Worm (Caenorhabditis elegans) whole organism, L4 larva: ENCODE measurements around the gene plc-4.

ENCODE experiments used
- D1046.2 ChIP-seq: fragments of 200-800 bp; sonication (Bioruptor generic); IDR thresholded peaks from 2 replicates; pipeline ENCODE4 v1.3.6; 2022; ENCODE audit warnings: missing genetic modification characterization, missing compliant biosample characterization
- F26F4.8 ChIP-seq: fragments of 200-800 bp; sonication (Bioruptor generic); conservative IDR thresholded peaks from 2 replicates; pipeline ENCODE4 v1.3.6; 2022; ENCODE audit warnings: missing genetic modification characterization, missing compliant biosample characterization
- F37D6.2 ChIP-seq: sonication (generic microtip); optimal IDR thresholded peaks from 2 replicates; lab custom pipeline; 2016; ENCODE audit warnings: mild to moderate bottlenecking, missing genetic modification characterization, missing compliant biosample characterization
- F44E2.7 ChIP-seq: fragments of 200-800 bp; sonication (Bioruptor generic); IDR thresholded peaks from 2 replicates; pipeline ENCODE4 v2.1.2; 2022; ENCODE audit warnings: missing genetic modification characterization, missing compliant biosample characterization
- T26A8.4 ChIP-seq: fragments of 200-800 bp; sonication (Bioruptor generic); IDR thresholded peaks from 2 replicates; pipeline ENCODE4 v1.3.6; 2022; ENCODE audit warnings: missing genetic modification characterization, missing compliant biosample characterization
- Y48G9A.11 ChIP-seq: fragments of 200-800 bp; sonication (Bioruptor generic); IDR thresholded peaks from 2 replicates; pipeline ENCODE4 v1.3.6; 2022; ENCODE audit warnings: missing genetic modification reagents, missing genetic modification characterization, missing compliant biosample characterization
- Y75B8A.6 ChIP-seq: fragments of 200-800 bp; sonication (Bioruptor generic); IDR thresholded peaks from 2 replicates; pipeline ENCODE4 v1.3.6; 2022; ENCODE audit warnings: missing genetic modification reagents, missing genetic modification characterization, missing compliant biosample characterization
- ZK546.5 ChIP-seq, 2 experiments: sonication (generic microtip); optimal IDR thresholded peaks; 2 replicates each; lab custom pipeline; 2017; ENCODE audit warnings: missing biosample characterization in 2 of 2, missing genetic modification characterization in 2 of 2
- ama-1 ChIP-seq: fragments of 150-350 bp; optimal IDR thresholded peaks from 2 replicates; lab custom pipeline; 2014; ENCODE audit warnings: inconsistent platforms, mixed read lengths
- arid-1 ChIP-seq: fragments of 200-800 bp; sonication (Bioruptor generic); conservative IDR thresholded peaks from 2 replicates; pipeline ENCODE4 v1.3.6; 2022; ENCODE audit warnings: missing genetic modification reagents, missing genetic modification characterization, missing compliant biosample characterization
- attf-4 ChIP-seq: sonication (generic microtip); optimal IDR thresholded peaks from 3 replicates; lab custom pipeline; 2017; ENCODE audit warnings: missing biosample characterization, missing genetic modification characterization
- ceh-20 ChIP-seq: fragments of 200-800 bp; sonication (Bioruptor generic); IDR thresholded peaks from 2 replicates; pipeline ENCODE4 v1.3.6; 2022; ENCODE audit warnings: missing genetic modification reagents, missing genetic modification characterization, missing compliant biosample characterization
- ceh-28 ChIP-seq: fragments of 150-350 bp; optimal IDR thresholded peaks from 2 replicates; lab custom pipeline; 2014; ENCODE audit warnings: missing biosample characterization, missing genetic modification reagents, missing genetic modification characterization
- ceh-32 ChIP-seq: sonication (generic microtip); optimal IDR thresholded peaks from 2 replicates; lab custom pipeline; 2016; ENCODE audit warnings: mild to moderate bottlenecking, missing genetic modification characterization, missing compliant biosample characterization; ENCODE audit not compliant: poor library complexity
- cey-2 ChIP-seq: sonication (generic microtip); optimal IDR thresholded peaks from 3 replicates; lab custom pipeline; 2017; ENCODE audit warnings: missing genetic modification characterization, mild to moderate bottlenecking, missing compliant biosample characterization, antibody characterized with exemption, borderline replicate concordance; ENCODE audit not compliant: insufficient read depth
- daf-8 ChIP-seq: fragments of 200-800 bp; sonication (Bioruptor generic); IDR thresholded peaks from 2 replicates; pipeline ENCODE4 v1.3.6; 2022; ENCODE audit warnings: missing genetic modification characterization, missing compliant biosample characterization
- dmd-6 ChIP-seq: fragments of 200-800 bp; sonication (Bioruptor generic); IDR thresholded peaks from 2 replicates; pipeline ENCODE4 v1.3.6; 2022; ENCODE audit warnings: missing genetic modification reagents, missing genetic modification characterization, missing compliant biosample characterization
- dmd-8 ChIP-seq: fragments of 200-800 bp; sonication (Bioruptor generic); IDR thresholded peaks from 2 replicates; pipeline ENCODE4 v1.3.6; 2022; ENCODE audit warnings: missing genetic modification characterization, missing compliant biosample characterization
- dmd-9 ChIP-seq: fragments of 200-800 bp; sonication (Bioruptor generic); IDR thresholded peaks from 2 replicates; pipeline ENCODE4 v1.3.6; 2022; ENCODE audit warnings: missing genetic modification reagents, missing genetic modification characterization, missing compliant biosample characterization
- dpl-1 ChIP-seq: fragments of 150-350 bp; optimal IDR thresholded peaks from 2 replicates; lab custom pipeline; 2014; ENCODE audit warnings: missing biosample characterization, missing genetic modification reagents, missing genetic modification characterization
- duxl-1 ChIP-seq: sonication (generic microtip); optimal IDR thresholded peaks from 2 replicates; lab custom pipeline; 2016; ENCODE audit warnings: mild to moderate bottlenecking, missing genetic modification characterization, moderate library complexity, missing compliant biosample characterization; ENCODE audit not compliant: poor library complexity
- egl-27 ChIP-seq: sonication (generic microtip); optimal IDR thresholded peaks from 3 replicates; lab custom pipeline; 2017; ENCODE audit warnings: missing biosample characterization, missing genetic modification reagents, missing genetic modification characterization
- egl-43 ChIP-seq: fragments of 200-800 bp; sonication (Bioruptor generic); IDR thresholded peaks from 2 replicates; pipeline ENCODE4 v1.3.6; 2022; ENCODE audit warnings: missing genetic modification reagents, missing genetic modification characterization, missing compliant biosample characterization
- hlh-11 ChIP-seq: fragments of 200-800 bp; sonication (Bioruptor generic); optimal IDR thresholded peaks from 2 replicates; lab custom pipeline; 2018; ENCODE audit warnings: mild to moderate bottlenecking, missing genetic modification characterization, missing compliant biosample characterization
- jun-1 ChIP-seq: fragments of 150-350 bp; optimal IDR thresholded peaks from 2 replicates; lab custom pipeline; 2014; ENCODE audit warnings: missing biosample characterization, missing genetic modification reagents, missing genetic modification characterization
- lim-7 ChIP-seq: fragments of 200-800 bp; sonication (Bioruptor generic); IDR thresholded peaks from 2 replicates; pipeline ENCODE4 v1.3.6; 2022; ENCODE audit warnings: missing genetic modification characterization, missing compliant biosample characterization
- lin-29 ChIP-seq: fragments of 200-800 bp; sonication (Bioruptor generic); IDR thresholded peaks from 2 replicates; pipeline ENCODE4 v1.3.6; 2022; ENCODE audit warnings: missing genetic modification reagents, missing genetic modification characterization, missing compliant biosample characterization
- lin-38 ChIP-seq: fragments of 200-800 bp; sonication (Bioruptor generic); IDR thresholded peaks from 2 replicates; pipeline ENCODE4 v1.3.6; 2022; ENCODE audit warnings: missing genetic modification reagents, missing genetic modification characterization, missing compliant biosample characterization
- lin-39 ChIP-seq: fragments of 150-350 bp; optimal IDR thresholded peaks from 2 replicates; lab custom pipeline; 2014; ENCODE audit warnings: missing biosample characterization, missing genetic modification reagents, missing genetic modification characterization
- lsy-2 ChIP-seq, 2 experiments: fragments of 150-350 bp in 1 of 2; sonication (generic microtip) in 1 of 2; optimal IDR thresholded peaks; 2 replicates each; lab custom pipeline; 2014 to 2017; ENCODE audit warnings: missing biosample characterization in 2 of 2, missing genetic modification characterization in 2 of 2
- madf-5 ChIP-seq, 2 experiments: fragments of 200-800 bp; sonication (Bioruptor generic); IDR thresholded peaks; 2 replicates each; pipeline ENCODE4 v1.3.6; 2022; ENCODE audit warnings: missing compliant biosample characterization in 2 of 2, missing genetic modification characterization in 2 of 2
- mdl-1 ChIP-seq, 2 experiments: fragments of 150-350 bp in 1 of 2; sonication (generic microtip) in 1 of 2; optimal IDR thresholded peaks; 2 replicates each; lab custom pipeline; 2014 to 2017; ENCODE audit warnings: missing biosample characterization in 2 of 2, missing genetic modification characterization in 2 of 2
- mdt-29 ChIP-seq: fragments of 200-800 bp; sonication (Bioruptor generic); IDR thresholded peaks from 2 replicates; pipeline ENCODE4 v1.3.6; 2022; ENCODE audit warnings: missing genetic modification reagents, missing genetic modification characterization, missing compliant biosample characterization
- mxl-3 ChIP-seq: fragments of 200-800 bp; sonication (Bioruptor generic); optimal IDR thresholded peaks from 2 replicates; lab custom pipeline; 2018; ENCODE audit warnings: mild to moderate bottlenecking, missing genetic modification characterization, missing compliant biosample characterization
- nhr-237 ChIP-seq: sonication (generic microtip); optimal IDR thresholded peaks from 2 replicates; lab custom pipeline; 2017; ENCODE audit warnings: missing biosample characterization, missing genetic modification characterization
- nhr-25 ChIP-seq: sonication (generic microtip); optimal IDR thresholded peaks from 2 replicates; lab custom pipeline; 2017; ENCODE audit warnings: missing genetic modification characterization, mild to moderate bottlenecking, missing compliant biosample characterization, antibody characterized with exemption, moderate library complexity, borderline replicate concordance; ENCODE audit not compliant: insufficient read depth
- nhr-77 ChIP-seq: fragments of 150-350 bp; optimal IDR thresholded peaks from 2 replicates; lab custom pipeline; 2014; ENCODE audit warnings: missing biosample characterization, missing genetic modification characterization
- pha-4 ChIP-seq, 2 experiments: fragments of 150-350 bp in 1 of 2; fragments of 200-800 bp in 1 of 2; sonication (Bioruptor generic) in 1 of 2; IDR thresholded peaks in 1 of 2; optimal IDR thresholded peaks in 1 of 2; 2 replicates each; pipeline versions ENCODE4 v1.3.6 to Lab custom; 2014 to 2022; ENCODE audit warnings: missing genetic modification characterization in 2 of 2, missing genetic modification reagents in 2 of 2, missing biosample characterization in 1 of 2, missing compliant biosample characterization in 1 of 2
- php-3 ChIP-seq: fragments of 200-800 bp; sonication (Bioruptor generic); IDR thresholded peaks from 2 replicates; pipeline ENCODE4 v1.3.6; 2022; ENCODE audit warnings: missing genetic modification reagents, missing genetic modification characterization, missing compliant biosample characterization
- rbr-2 ChIP-seq: sonication (generic microtip); optimal IDR thresholded peaks from 2 replicates; lab custom pipeline; 2016; ENCODE audit warnings: missing genotype, missing genetic modification characterization, missing compliant biosample characterization
- skn-1 ChIP-seq: fragments of 150-350 bp; optimal IDR thresholded peaks from 2 replicates; lab custom pipeline; 2014; ENCODE audit warnings: missing biosample characterization, missing genetic modification characterization
- snpc-1.2 ChIP-seq: fragments of 200-800 bp; sonication (Bioruptor generic); IDR thresholded peaks from 2 replicates; pipeline ENCODE4 v1.3.6; 2022; ENCODE audit warnings: missing genetic modification reagents, missing genetic modification characterization, missing compliant biosample characterization
- snpc-4 ChIP-seq: fragments of 150-350 bp; optimal IDR thresholded peaks from 2 replicates; lab custom pipeline; 2014; ENCODE audit warnings: missing biosample characterization, missing genetic modification characterization
- tag-97 ChIP-seq: fragments of 200-800 bp; sonication (Bioruptor generic); IDR thresholded peaks from 2 replicates; pipeline ENCODE4 v1.3.6; 2022; ENCODE audit warnings: missing genetic modification characterization, missing compliant biosample characterization
- tra-1 ChIP-seq: fragments of 200-800 bp; sonication (Bioruptor generic); IDR thresholded peaks from 2 replicates; pipeline ENCODE4 v1.3.6; 2022; ENCODE audit warnings: missing genetic modification reagents, missing genetic modification characterization, missing compliant biosample characterization
- zfp-2 ChIP-seq: sonication (generic microtip); optimal IDR thresholded peaks from 2 replicates; lab custom pipeline; 2016; ENCODE audit warnings: mild to moderate bottlenecking, missing genetic modification characterization, missing compliant biosample characterization
- zfp-3 ChIP-seq: fragments of 200-800 bp; sonication (Bioruptor generic); conservative IDR thresholded peaks from 2 replicates; pipeline ENCODE4 v1.3.6; 2022; ENCODE audit warnings: missing genetic modification reagents, missing genetic modification characterization, missing compliant biosample characterization
- zip-11 ChIP-seq: fragments of 200-800 bp; sonication (Bioruptor generic); IDR thresholded peaks from 2 replicates; pipeline ENCODE4 v1.3.6; 2022; ENCODE audit warnings: missing genetic modification characterization, missing compliant biosample characterization
- ztf-7 ChIP-seq: fragments of 150-350 bp; optimal IDR thresholded peaks from 2 replicates; lab custom pipeline; 2014; ENCODE audit warnings: missing biosample characterization, missing genetic modification characterization

The plc-4 gene

ce11 chrIV:7486201-7486947 is 26.1 kb downstream of the plc-4 start, which contains the start of the genes his-61 and his-62 (continued):
- TF ChIP-seq skn-1 (tag; lab: Kevin White, UChicago) = no peak
- no peak for TF ChIP-seq snpc-4 (tag; lab: Kevin White, UChicago)
- TF ChIP-seq nhr-77 = peak; percentile 20
- TF ChIP-seq ceh-32 (tag; lab: Kevin White, UChicago) = no peak
- no peak for TF ChIP-seq mxl-3 (GFP tag; lab: Kevin White, UChicago)
- no peak for TF ChIP-seq egl-27 (tag; lab: Kevin White, UChicago)
- TF ChIP-seq ceh-28 (tag; lab: Kevin White, UChicago) = no peak
- no peak for TF ChIP-seq daf-8 (GFP tag; lab: Robert Waterston, UW)
- TF ChIP-seq snpc-1.2 = peak; percentile 68
- 0 out of 2 replicates have a peak, but pooled peaks have one; percentile 40 for TF ChIP-seq D1046.2 (GFP tag; lab: Robert Waterston, UW)
- TF ChIP-seq lin-39 (tag; lab: Kevin White, UChicago) = no peak
- no peak; the same call in 1 of the 2 replicates for TF ChIP-seq F44E2.7 (GFP tag; lab: Robert Waterston, UW)
- peak; percentile 52 for TF ChIP-seq duxl-1 (tag; lab: Kevin White, UChicago)
- TF ChIP-seq Y48G9A.11 (GFP tag; lab: Robert Waterston, UW) = no peak
- no peak for TF ChIP-seq mdt-29 (GFP tag; lab: Robert Waterston, UW)
- TF ChIP-seq zip-11 (GFP tag; lab: Robert Waterston, UW) = no peak
- TF ChIP-seq T26A8.4 (GFP tag; lab: Robert Waterston, UW) = peak; percentile 70
- no peak; the same call in 1 of the 2 replicates for TF ChIP-seq F26F4.8 (GFP tag; lab: Robert Waterston, UW)
- no peak for TF ChIP-seq zfp-3
- no peak for TF ChIP-seq nhr-237 (tag; lab: Kevin White, UChicago)
- no peak for TF ChIP-seq madf-5 (GFP tag; IDR thresholded peaks at IDR 0.05; lab: Robert Waterston, UW)
- peak; percentile 61 for TF ChIP-seq egl-43
- peak; percentile 76 for TF ChIP-seq lin-38 (GFP tag; lab: Robert Waterston, UW)
- peak in 1 of 2 experiments; percentile 79 for TF ChIP-seq lsy-2 (tag; optimal IDR thresholded peaks at IDR 0.05; lab: Kevin White, UChicago)
- TF ChIP-seq jun-1 (tag; lab: Kevin White, UChicago) = no peak
- no peak for TF ChIP-seq Y75B8A.6
- TF ChIP-seq dmd-6 = peak; percentile 79
- 0 out of 2 replicates have a peak, but pooled peaks have one; percentile 25 for TF ChIP-seq php-3
- peak; percentile 91 for TF ChIP-seq hlh-11
- TF ChIP-seq attf-4 (tag; lab: Kevin White, UChicago) = no peak
- no peak for TF ChIP-seq ztf-7 (tag; lab: Kevin White, UChicago)
- peak; percentile 42 for TF ChIP-seq dpl-1 (GFP tag; lab: Kevin White, UChicago)
- peak; percentile 4; the same call in 1 of the 2 replicates for TF ChIP-seq arid-1 (GFP tag; lab: Robert Waterston, UW)
- TF ChIP-seq F37D6.2 (tag; lab: Kevin White, UChicago) = no peak
- TF ChIP-seq zfp-2 (tag; lab: Kevin White, UChicago) = no peak
- peak; percentile 66; the same call in 1 of the 2 replicates for TF ChIP-seq pha-4 (GFP tag; IDR thresholded peaks at IDR 0.05; lab: Robert Waterston, UW)
- TF ChIP-seq pha-4 (tag; optimal IDR thresholded peaks at IDR 0.05; lab: Kevin White, UChicago) = no peak
- TF ChIP-seq dmd-9 (GFP tag; lab: Robert Waterston, UW) = no peak
- TF ChIP-seq lim-7 (GFP tag; lab: Robert Waterston, UW) = peak; percentile 64
- TF ChIP-seq dmd-8 (GFP tag; lab: Robert Waterston, UW) = peak; percentile 68; the same call in 1 of the 2 replicates
- no peak for TF ChIP-seq ama-1
- peak; percentile 8 for TF ChIP-seq nhr-25 (tag; lab: Kevin White, UChicago)
- TF ChIP-seq ceh-20 (GFP tag; lab: Robert Waterston, UW) = no peak
- TF ChIP-seq mdl-1 (tag; optimal IDR thresholded peaks at IDR 0.05; lab: Kevin White, UChicago) = no peak
- TF ChIP-seq ZK546.5 (tag; optimal IDR thresholded peaks at IDR 0.05; lab: Kevin White, UChicago) = no peak
- 0 out of 2 replicates have a peak, but pooled peaks have one; percentile 43 for TF ChIP-seq tra-1 (GFP tag; lab: Robert Waterston, UW)
- peak; percentile 74 for TF ChIP-seq rbr-2 (tag; lab: Kevin White, UChicago)
- no peak for TF ChIP-seq tag-97 (GFP tag; lab: Robert Waterston, UW)
- TF ChIP-seq cey-2 (tag; lab: Kevin White, UChicago) = no peak
- TF ChIP-seq lin-29 (GFP tag; lab: Robert Waterston, UW) = no peak
